Fruit fly (Drosophila melanogaster) whole organism, embryonic: ENCODE data around the gene Usp10.

ENCODE experiments used
- Adf1 ChIP-seq: fragments of 200-800 bp; sonication (Bioruptor generic); IDR thresholded peaks from 2 replicates; pipeline ENCODE4 v1.3.6; 2022; ENCODE audit warnings: missing biosample characterization, missing genetic modification characterization
- Atf3 ChIP-seq: fragments of 200-800 bp; sonication (Bioruptor generic); optimal IDR thresholded peaks from 3 replicates; lab custom pipeline; 2016; ENCODE audit warnings: missing biosample characterization, missing genetic modification characterization
- BEAF-32 ChIP-seq: fragments of 200-800 bp; sonication (Bioruptor generic); optimal IDR thresholded peaks from 3 replicates; lab custom pipeline; 2017; ENCODE audit warnings: missing biosample characterization, missing genetic modification characterization, mild to moderate bottlenecking, moderate library complexity, missing genetic modification reagents
- CG10431 ChIP-seq: fragments of 200-800 bp; sonication (Bioruptor generic); optimal IDR thresholded peaks from 3 replicates; lab custom pipeline; 2018; ENCODE audit warnings: missing biosample characterization, mild to moderate bottlenecking, missing genetic modification characterization
- CG12299 ChIP-seq: fragments of 200-800 bp; sonication (Bioruptor generic); optimal IDR thresholded peaks from 2 replicates; lab custom pipeline; 2018; ENCODE audit warnings: missing biosample characterization, mild to moderate bottlenecking, missing genetic modification characterization
- CG1602 ChIP-seq: fragments of 200-800 bp; sonication (Bioruptor generic); optimal IDR thresholded peaks from 3 replicates; lab custom pipeline; 2016; ENCODE audit warnings: missing biosample characterization, missing genetic modification characterization
- CG16813 ChIP-seq: fragments of 200-800 bp; sonication (Bioruptor generic); IDR thresholded peaks from 3 replicates; pipeline ENCODE4 v1.3.6; 2022; ENCODE audit warnings: missing biosample characterization, missing genetic modification characterization; ENCODE audit not compliant: partially characterized antibody
- CG17328 ChIP-seq: fragments of 200-800 bp; sonication (Bioruptor generic); IDR thresholded peaks from 2 replicates; pipeline ENCODE4 v1.3.6; 2022; ENCODE audit warnings: missing biosample characterization, missing genetic modification characterization
- CG1832 ChIP-seq: fragments of 200-800 bp; sonication (Bioruptor generic); optimal IDR thresholded peaks from 2 replicates; lab custom pipeline; 2017; ENCODE audit warnings: missing biosample characterization, mild to moderate bottlenecking, missing genetic modification characterization, inconsistent platforms
- CG18764 ChIP-seq: fragments of 200-800 bp; sonication (Bioruptor generic); optimal IDR thresholded peaks from 3 replicates; lab custom pipeline; 2016; ENCODE audit warnings: missing biosample characterization, missing genetic modification characterization
- CG31224 ChIP-seq: fragments of 200-800 bp; sonication (Bioruptor generic); IDR thresholded peaks from 2 replicates; pipeline ENCODE4 v1.3.6; 2022; ENCODE audit warnings: missing biosample characterization, missing genetic modification characterization
- CG3163 ChIP-seq: fragments of 200-800 bp; sonication (Bioruptor generic); optimal IDR thresholded peaks from 3 replicates; lab custom pipeline; 2016; ENCODE audit warnings: missing biosample characterization, missing genetic modification characterization
- CG43689 ChIP-seq: fragments of 200-800 bp; sonication (Bioruptor generic); IDR thresholded peaks from 2 replicates; pipeline ENCODE4 v1.3.6; 2022; ENCODE audit warnings: missing biosample characterization, missing genetic modification characterization
- CG6272 ChIP-seq: fragments of 200-800 bp; sonication (Bioruptor generic); IDR thresholded peaks from 2 replicates; pipeline ENCODE4 v1.3.6; 2022; ENCODE audit warnings: missing biosample characterization, missing genetic modification characterization
- CG7839 ChIP-seq: fragments of 200-800 bp; sonication (Bioruptor generic); optimal IDR thresholded peaks from 3 replicates; lab custom pipeline; 2018; ENCODE audit warnings: missing biosample characterization, mild to moderate bottlenecking, missing genetic modification characterization, moderate library complexity
- CG9609 ChIP-seq: fragments of 200-800 bp; sonication (Bioruptor generic); optimal IDR thresholded peaks from 3 replicates; lab custom pipeline; 2016; ENCODE audit warnings: missing biosample characterization, missing genetic modification characterization
- CG9876 ChIP-seq: fragments of 200-800 bp; sonication (Bioruptor generic); optimal IDR thresholded peaks from 2 replicates; lab custom pipeline; 2016; ENCODE audit warnings: missing biosample characterization, missing genetic modification characterization
- CoRest ChIP-seq: fragments of 200-800 bp; sonication (Bioruptor generic); optimal IDR thresholded peaks from 3 replicates; lab custom pipeline; 2018; ENCODE audit warnings: missing biosample characterization, mild to moderate bottlenecking, missing genetic modification characterization, moderate library complexity
- Doc3 ChIP-seq: fragments of 200-800 bp; sonication (Bioruptor generic); IDR thresholded peaks from 3 replicates; pipeline ENCODE4 v1.3.6; 2022; ENCODE audit warnings: missing biosample characterization, missing genetic modification characterization; ENCODE audit not compliant: partially characterized antibody
- E2f1 ChIP-seq: fragments of 200-800 bp; sonication (Bioruptor generic); IDR thresholded peaks from 2 replicates; pipeline ENCODE4 v1.3.6; 2022; ENCODE audit warnings: missing biosample characterization, missing genetic modification characterization
- Ets97D ChIP-seq: fragments of 200-800 bp; sonication (Bioruptor generic); optimal IDR thresholded peaks from 3 replicates; lab custom pipeline; 2016; ENCODE audit warnings: missing biosample characterization, missing genetic modification characterization
- Lpt ChIP-seq: fragments of >200 bp; optimal IDR thresholded peaks from 2 replicates; lab custom pipeline; 2018; ENCODE audit warnings: missing biosample characterization, missing genetic modification characterization
- Myb ChIP-seq: fragments of 200-800 bp; sonication (Bioruptor generic); optimal IDR thresholded peaks from 2 replicates; lab custom pipeline; 2016; ENCODE audit warnings: missing biosample characterization, missing genetic modification characterization
- PHDP ChIP-seq: fragments of 200-800 bp; sonication (Bioruptor generic); optimal IDR thresholded peaks from 3 replicates; lab custom pipeline; 2018; ENCODE audit warnings: missing biosample characterization, mild to moderate bottlenecking, missing genetic modification characterization, moderate library complexity
- Rx ChIP-seq: fragments of 200-800 bp; sonication (Bioruptor generic); IDR thresholded peaks from 2 replicates; pipeline ENCODE4 v1.3.6; 2022; ENCODE audit warnings: missing biosample characterization, missing genetic modification characterization
- Six4 ChIP-seq: fragments of 200-800 bp; sonication (Bioruptor generic); optimal IDR thresholded peaks from 2 replicates; lab custom pipeline; 2016; ENCODE audit warnings: missing biosample characterization, missing genetic modification characterization
- Sox102F ChIP-seq: fragments of 200-800 bp; sonication (Bioruptor generic); optimal IDR thresholded peaks from 2 replicates; lab custom pipeline; 2018; ENCODE audit warnings: missing biosample characterization, mild to moderate bottlenecking, missing genetic modification characterization, moderate library complexity
- Ssrp ChIP-seq: fragments of 200-800 bp; sonication (Bioruptor generic); optimal IDR thresholded peaks from 2 replicates; lab custom pipeline; 2018; ENCODE audit warnings: missing biosample characterization, mild to moderate bottlenecking, missing genetic modification characterization, moderate library complexity
- ac ChIP-seq: fragments of 200-800 bp; sonication (Bioruptor generic); optimal IDR thresholded peaks from 3 replicates; lab custom pipeline; 2017; ENCODE audit warnings: missing biosample characterization, mild to moderate bottlenecking, missing genetic modification characterization
- al ChIP-seq: fragments of 200-800 bp; sonication (Bioruptor generic); IDR thresholded peaks from 2 replicates; pipeline ENCODE4 v1.3.6; 2022; ENCODE audit warnings: missing biosample characterization, missing genetic modification characterization
- amos ChIP-seq: fragments of 200-800 bp; sonication (Bioruptor generic); IDR thresholded peaks from 2 replicates; pipeline ENCODE4 v1.3.6; 2022; ENCODE audit warnings: missing biosample characterization, missing genetic modification characterization; ENCODE audit not compliant: partially characterized antibody
- bsh ChIP-seq, 2 experiments: fragments of 200-800 bp; sonication (Bioruptor generic); optimal IDR thresholded peaks; 2 replicates each; lab custom pipeline; 2017 to 2018; ENCODE audit warnings: mild to moderate bottlenecking in 2 of 2, missing biosample characterization in 2 of 2, missing genetic modification characterization in 2 of 2, moderate library complexity in 1 of 2
- corto ChIP-seq: fragments of 200-800 bp; sonication (Bioruptor generic); optimal IDR thresholded peaks from 2 replicates; lab custom pipeline; 2016; ENCODE audit warnings: missing biosample characterization, mild to moderate bottlenecking, missing genetic modification characterization, moderate library complexity
- crc ChIP-seq: fragments of 200-800 bp; sonication (Bioruptor generic); optimal IDR thresholded peaks from 2 replicates; lab custom pipeline; 2016; ENCODE audit warnings: missing biosample characterization, missing genetic modification characterization
- danr ChIP-seq: fragments of 200-800 bp; sonication (Bioruptor generic); IDR thresholded peaks from 2 replicates; pipeline ENCODE4 v1.3.6; 2022; ENCODE audit warnings: missing biosample characterization, missing genetic modification characterization
- dpn ChIP-seq, 2 experiments: fragments of 200-800 bp; sonication (Bioruptor generic); optimal IDR thresholded peaks; 3 replicates each; lab custom pipeline; 2016; ENCODE audit warnings: missing biosample characterization in 2 of 2, missing genetic modification characterization in 2 of 2
- ham ChIP-seq: fragments of 200-800 bp; sonication (Bioruptor generic); IDR thresholded peaks from 2 replicates; pipeline ENCODE4 v1.3.6; 2022; ENCODE audit warnings: missing biosample characterization, missing genetic modification characterization
- ken ChIP-seq: fragments of 200-800 bp; sonication (Bioruptor generic); IDR thresholded peaks from 3 replicates; pipeline ENCODE4 v1.3.6; 2022; ENCODE audit warnings: missing biosample characterization, missing genetic modification characterization
- lov ChIP-seq, 2 experiments: fragments of 200-800 bp in 1 of 2; fragments of >200 bp in 1 of 2; sonication (Bioruptor generic) in 1 of 2; IDR thresholded peaks in 1 of 2; optimal IDR thresholded peaks in 1 of 2; 2 replicates in 1 of 2; 3 replicates in 1 of 2; pipeline versions ENCODE4 v1.3.6 to Lab custom; 2017 to 2022; ENCODE audit warnings: missing biosample characterization in 1 of 2, missing genetic modification characterization in 1 of 2
- nerfin-1 ChIP-seq: fragments of 200-800 bp; sonication (Bioruptor generic); optimal IDR thresholded peaks from 3 replicates; lab custom pipeline; 2019; ENCODE audit warnings: missing biosample characterization, mild to moderate bottlenecking, missing genetic modification characterization, moderate library complexity
- otp ChIP-seq: fragments of 200-800 bp; sonication (Bioruptor generic); IDR thresholded peaks from 3 replicates; pipeline ENCODE4, ENCODE4 v1.3.6; 2022; ENCODE audit warnings: missing biosample characterization, missing genetic modification characterization
- p53 ChIP-seq: fragments of 200-800 bp; sonication (Bioruptor generic); optimal IDR thresholded peaks from 2 replicates; lab custom pipeline; 2016; ENCODE audit warnings: missing biosample characterization, missing genetic modification characterization
- peb ChIP-seq: fragments of 200-800 bp; sonication (Bioruptor generic); IDR thresholded peaks from 2 replicates; pipeline ENCODE4 v1.3.6; 2022; ENCODE audit warnings: missing biosample characterization, missing genetic modification characterization
- scrt ChIP-seq: fragments of 200-800 bp; sonication (Bioruptor generic); optimal IDR thresholded peaks from 2 replicates; lab custom pipeline; 2018; ENCODE audit warnings: missing biosample characterization, mild to moderate bottlenecking, missing genetic modification characterization, moderate library complexity
- sens-2 ChIP-seq: fragments of 200-800 bp; sonication (Bioruptor generic); IDR thresholded peaks from 2 replicates; pipeline ENCODE4 v1.3.6; 2022; ENCODE audit warnings: missing biosample characterization, missing genetic modification characterization
- sna ChIP-seq: fragments of 200-800 bp; sonication (Bioruptor generic); IDR thresholded peaks from 2 replicates; pipeline ENCODE4 v1.3.6; 2022; ENCODE audit warnings: missing biosample characterization, missing genetic modification characterization; ENCODE audit not compliant: partially characterized antibody
- ssp ChIP-seq: fragments of 200-800 bp; sonication (Bioruptor generic); IDR thresholded peaks from 2 replicates; pipeline ENCODE4 v1.3.6; 2022; ENCODE audit warnings: missing biosample characterization, missing genetic modification characterization
- tap ChIP-seq: fragments of 200-800 bp; optimal IDR thresholded peaks from 3 replicates; lab custom pipeline; 2019; ENCODE audit warnings: missing biosample characterization, mild to moderate bottlenecking, missing genetic modification characterization, moderate library complexity
- tio ChIP-seq: fragments of 200-800 bp; sonication (Bioruptor generic); optimal IDR thresholded peaks from 2 replicates; lab custom pipeline; 2017; ENCODE audit warnings: missing biosample characterization, missing genetic modification characterization, inconsistent platforms
- tx ChIP-seq: fragments of 200-800 bp; sonication (Bioruptor generic); optimal IDR thresholded peaks from 2 replicates; lab custom pipeline; 2016; ENCODE audit warnings: missing biosample characterization, missing genetic modification characterization

Usp10 gene

DNA sequence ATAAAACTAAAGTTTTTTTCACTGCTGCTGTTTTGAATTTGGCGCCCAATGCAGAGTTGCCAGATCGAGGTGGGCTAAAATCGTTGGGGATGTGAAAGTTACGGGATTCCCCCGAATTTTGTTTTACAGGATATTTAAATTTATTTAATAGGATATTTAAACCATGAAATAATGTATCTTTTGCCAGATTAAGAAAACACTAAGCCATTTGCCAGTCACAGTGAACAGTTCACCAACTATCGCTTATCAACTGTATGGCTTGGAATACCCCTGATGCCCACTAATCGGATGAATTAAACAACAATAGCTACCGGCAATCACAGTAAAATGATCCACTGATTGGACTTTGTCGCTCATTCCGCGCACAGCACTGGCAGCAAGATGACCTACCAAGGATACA lies 20.6 kb upstream of the Usp10 start, which contains the start of gene Dci (continued):
- TF ChIP-seq CG9609 (GFP tag; lab: Kevin White, UChicago) (peak; percentile 59), danr (GFP tag; lab: Robert Waterston, UW) (peak; percentile 59; the same call in 1 of the 2 replicates), E2f1 (GFP tag; lab: Robert Waterston, UW) (peak; percentile 68), CG3163 (GFP tag; lab: Kevin White, UChicago) (peak; percentile 1), Myb (peak; percentile 10), amos (peak; percentile 79), sens-2 (GFP tag; lab: Robert Waterston, UW) (0 out of 2 replicates have a peak, but pooled peaks have one; percentile 21), CG7839 (tag; lab: Kevin White, UChicago) (peak; percentile 49), ken (GFP tag; lab: Robert Waterston, UW) (peak; percentile 89), Ssrp (peak; percentile 67), Rx (peak; percentile 78), sna (GFP tag; lab: Robert Waterston, UW) (peak; percentile 84), CG31224 (peak; percentile 60; the same call in 1 of the 2 replicates), tx (GFP tag; lab: Kevin White, UChicago) (peak; percentile 66), Adf1 (GFP tag; lab: Robert Waterston, UW) (peak; percentile 60), al (GFP tag; lab: Robert Waterston, UW) (peak; percentile 75), scrt (GFP tag; lab: Kevin White, UChicago) (no peak), ham (GFP tag; lab: Robert Waterston, UW) (peak; percentile 77; the same call in 1 of the 2 replicates), bsh (GFP tag; optimal IDR thresholded peaks at IDR 0.05; lab: Kevin White, UChicago) (peak in 1 of 2 experiments; percentile 73), ac (GFP tag; lab: Kevin White, UChicago) (no peak), tio (GFP tag; lab: Kevin White, UChicago) (peak; percentile 57), CG18764 (GFP tag; lab: Kevin White, UChicago) (peak; percentile 48), ssp (GFP tag; lab: Robert Waterston, UW) (peak; percentile 59), CG6272 (GFP tag; lab: Robert Waterston, UW) (peak; percentile 62), otp (GFP tag; lab: Robert Waterston, UW) (peak; percentile 48; the same call in 1 of the 3 replicates), CoRest (tag; lab: Kevin White, UChicago) (peak; percentile 84), lov (optimal IDR thresholded peaks at IDR 0.05; lab: Kevin White, UChicago) (no peak), lov (GFP tag; IDR thresholded peaks at IDR 0.05; lab: Robert Waterston, UW) (0 out of 3 replicates have a peak, but pooled peaks have one; percentile 12), dpn (GFP tag; optimal IDR thresholded peaks at IDR 0.05; lab: Kevin White, UChicago) (peak; percentile 83 to 84), Doc3 (GFP tag; lab: Robert Waterston, UW) (peak; percentile 92), CG16813 (GFP tag; lab: Robert Waterston, UW) (peak; percentile 90), crc (GFP tag; lab: Kevin White, UChicago) (peak; percentile 50), peb (0 out of 2 replicates have a peak, but pooled peaks have one; percentile 34), CG1602 (GFP tag; lab: Kevin White, UChicago) (peak; percentile 71), PHDP (no peak), p53 (no peak), nerfin-1 (tag; lab: Kevin White, UChicago) (no peak), CG1832 (GFP tag; lab: Kevin White, UChicago) (no peak), corto (GFP tag; lab: Kevin White, UChicago) (no peak), CG12299 (tag; lab: Kevin White, UChicago) (no peak), Atf3 (peak; percentile 57), tap (tag; lab: Kevin White, UChicago) (no peak), BEAF-32 (GFP tag; lab: Kevin White, UChicago) (peak; percentile 88), CG43689 (0 out of 2 replicates have a peak, but pooled peaks have one; percentile 16), Ets97D (peak; percentile 70), CG17328 (GFP tag; lab: Robert Waterston, UW) (peak; percentile 72), Lpt (GFP tag; lab: Kevin White, UChicago) (no peak), Sox102F (peak; percentile 75), Six4 (GFP tag; lab: Kevin White, UChicago) (peak; percentile 12), CG10431 (GFP tag; lab: Kevin White, UChicago) (no peak), CG9876 (GFP tag; lab: Kevin White, UChicago) (peak; percentile 26)
